Worm (Caenorhabditis elegans): ENCODE results near the gene clec-146.

DNA sequence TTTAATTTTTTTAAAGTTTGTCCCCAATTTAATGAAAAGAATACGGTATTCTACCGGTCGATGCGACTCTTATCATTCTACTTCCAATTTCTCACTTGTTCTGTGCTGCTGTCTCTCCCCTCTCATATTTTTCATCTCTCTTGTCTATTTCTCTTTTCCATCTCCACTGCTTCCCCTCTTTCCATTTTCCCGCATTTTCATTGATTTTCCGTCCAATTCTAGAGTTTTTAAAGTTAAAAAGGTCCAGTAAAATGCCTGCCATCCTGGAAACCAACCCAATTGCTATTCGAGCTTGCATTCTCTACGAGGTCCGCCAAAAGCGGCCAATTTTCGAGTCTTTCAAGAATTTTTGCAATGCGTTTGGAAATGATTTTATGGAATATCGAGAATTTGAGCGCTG, 47.7 kb upstream of the clec-146 start, which contains the start of gene fbxa-167:
- TF ChIP-seq dao-5 (tag; optimal IDR thresholded peaks at IDR 0.05) (no peak), him-1 (tag; optimal IDR thresholded peaks at IDR 0.05) (no peak)

Data from whole organism, L4/young adult.